Worm (Caenorhabditis elegans) whole organism, L1 larva: ENCODE results near the gene mlc-7.
A peak's percentile ranks its signal among the peaks of the same experiment; 100 is the strongest.

Experiments
- ceh-8 ChIP-seq: fragments of 200-800 bp; sonication (Bioruptor generic); optimal IDR thresholded peaks from 2 replicates; lab custom pipeline; 2018; ENCODE audit warnings: mild to moderate bottlenecking, missing genetic modification characterization, moderate library complexity, missing compliant biosample characterization
- ceh-82 ChIP-seq, 3 experiments: fragments of 150-350 bp in 1 of 3; sonication (generic microtip) in 2 of 3; optimal IDR thresholded peaks; 2 replicates each; lab custom pipeline; 2014 to 2017; ENCODE audit warnings: missing biosample characterization in 3 of 3, missing genetic modification characterization in 3 of 3
- ceh-88 ChIP-seq: fragments of 200-800 bp; sonication (Bioruptor generic); IDR thresholded peaks from 2 replicates; pipeline ENCODE4 v1.3.6; 2022; ENCODE audit warnings: missing genetic modification characterization, missing compliant biosample characterization
- ceh-90 ChIP-seq: sonication (generic microtip); optimal IDR thresholded peaks from 2 replicates; lab custom pipeline; 2016; ENCODE audit warnings: missing genetic modification characterization, missing compliant biosample characterization
- efl-1 ChIP-seq, 4 experiments: fragments of 150-350 bp; optimal IDR thresholded peaks in 3 of 4; peaks in 1 of 4; 1 replicate in 1 of 4; 2 replicates in 3 of 4; lab custom pipeline; 2014; ENCODE audit warnings: missing biosample characterization in 2 of 4, missing genetic modification characterization in 2 of 4, missing genetic modification reagents in 2 of 4
- efl-3 ChIP-seq: fragments of 200-800 bp; sonication (Bioruptor generic); optimal IDR thresholded peaks from 2 replicates; lab custom pipeline; 2018; ENCODE audit warnings: mild to moderate bottlenecking, missing genetic modification characterization, missing compliant biosample characterization
- elt-2 ChIP-seq: sonication (generic microtip); optimal IDR thresholded peaks from 2 replicates; lab custom pipeline; 2016; ENCODE audit warnings: missing genetic modification characterization, mild to moderate bottlenecking, inconsistent platforms, missing compliant biosample characterization, missing genetic modification reagents
- elt-3 ChIP-seq, 6 experiments: fragments of 150-350 bp in 1 of 6; sonication (generic microtip); optimal IDR thresholded peaks; 2 replicates each; lab custom pipeline; 2017 to 2018; ENCODE audit warnings: missing biosample characterization in 6 of 6, missing genetic modification characterization in 6 of 6, inconsistent platforms in 1 of 6
- fkh-10 ChIP-seq: sonication (generic microtip); optimal IDR thresholded peaks from 2 replicates; lab custom pipeline; 2017; ENCODE audit warnings: missing biosample characterization, missing genetic modification reagents, missing genetic modification characterization
- irx-1 ChIP-seq: sonication (generic microtip); optimal IDR thresholded peaks from 2 replicates; lab custom pipeline; 2016; ENCODE audit warnings: missing genetic modification characterization, missing compliant biosample characterization
- lin-14 ChIP-seq: fragments of 200-800 bp; sonication (Bioruptor generic); optimal IDR thresholded peaks from 2 replicates; lab custom pipeline; 2018; ENCODE audit warnings: mild to moderate bottlenecking, missing genetic modification characterization, moderate library complexity, missing compliant biosample characterization
- lin-35 ChIP-seq, 2 experiments: fragments of 150-350 bp; optimal IDR thresholded peaks; 2 replicates each; lab custom pipeline; 2014; ENCODE audit warnings: missing biosample characterization in 2 of 2, missing genetic modification characterization in 2 of 2, missing genetic modification reagents in 2 of 2
- mdl-1 ChIP-seq, 2 experiments: fragments of 150-350 bp; optimal IDR thresholded peaks; 2 replicates each; lab custom pipeline; 2014 to 2017; ENCODE audit warnings: missing biosample characterization in 2 of 2, missing genetic modification characterization in 2 of 2, inconsistent platforms in 1 of 2
- mep-1 ChIP-seq: fragments of 150-350 bp; optimal IDR thresholded peaks from 2 replicates; lab custom pipeline; 2014; ENCODE audit warnings: missing biosample characterization, missing genetic modification characterization
- nhr-19 ChIP-seq: fragments of 200-800 bp; sonication (Bioruptor generic); conservative IDR thresholded peaks from 2 replicates; pipeline ENCODE4 v1.3.6; 2022; ENCODE audit warnings: missing genetic modification characterization, missing compliant biosample characterization
- nhr-90 ChIP-seq: sonication (generic microtip); optimal IDR thresholded peaks from 2 replicates; lab custom pipeline; 2016; ENCODE audit warnings: mild to moderate bottlenecking, missing genetic modification characterization, missing compliant biosample characterization; ENCODE audit not compliant: poor library complexity
- pax-3 ChIP-seq: fragments of 200-800 bp; sonication (Bioruptor generic); optimal IDR thresholded peaks from 2 replicates; lab custom pipeline; 2018; ENCODE audit warnings: mild to moderate bottlenecking, missing genetic modification characterization, moderate library complexity, missing compliant biosample characterization
- pqm-1 ChIP-seq: sonication (generic microtip); optimal IDR thresholded peaks from 3 replicates; lab custom pipeline; 2017; ENCODE audit warnings: missing biosample characterization, missing genetic modification characterization
- sox-4 ChIP-seq: sonication (generic microtip); optimal IDR thresholded peaks from 2 replicates; lab custom pipeline; 2016; ENCODE audit warnings: missing genetic modification characterization, missing compliant biosample characterization
- sptf-1 ChIP-seq: fragments of 150-350 bp; optimal IDR thresholded peaks from 2 replicates; lab custom pipeline; 2014; ENCODE audit warnings: missing biosample characterization, missing genetic modification characterization
- sup-37 ChIP-seq: fragments of 200-800 bp; sonication (Bioruptor generic); optimal IDR thresholded peaks from 2 replicates; lab custom pipeline; 2018; ENCODE audit warnings: mild to moderate bottlenecking, missing genetic modification characterization, missing compliant biosample characterization
- tlp-1 ChIP-seq: fragments of 150-350 bp; optimal IDR thresholded peaks from 2 replicates; lab custom pipeline; 2014; ENCODE audit warnings: missing biosample characterization, missing genetic modification characterization
- unc-30 ChIP-seq: sonication (generic microtip); optimal IDR thresholded peaks from 2 replicates; lab custom pipeline; 2017; ENCODE audit warnings: missing biosample characterization, missing genetic modification characterization
- unc-62 ChIP-seq: fragments of 150-350 bp; optimal IDR thresholded peaks from 2 replicates; lab custom pipeline; 2014; ENCODE audit warnings: missing biosample characterization, missing genetic modification reagents, missing genetic modification characterization

mlc-7 gene

ce11 chrIII:13780199-13780706 lies 29.0 kb downstream of the mlc-7 start, which contains the start of gene pot-3:
TSS of gene pot-3 (plus strand) at chrIII:13780215.
- TF ChIP-seq tlp-1 (no peak), elt-3 (tag; optimal IDR thresholded peaks at IDR 0.05; lab: Kevin White, UChicago) (peak in 1 of 6 experiments; percentile 40), mdl-1 (tag; optimal IDR thresholded peaks at IDR 0.05; lab: Kevin White, UChicago) (no peak), nhr-19 (GFP tag; lab: Robert Waterston, UW) (no peak), unc-62 (GFP tag; lab: Kevin White, UChicago) (no peak), sptf-1 (no peak), fkh-10 (GFP tag; lab: Kevin White, UChicago) (no peak), lin-35 (GFP tag; optimal IDR thresholded peaks at IDR 0.05; lab: Kevin White, UChicago) (peak in 1 of 2 experiments; percentile 2), sup-37 (GFP tag; lab: Kevin White, UChicago) (no peak), efl-1 (optimal IDR thresholded peaks at IDR 0.05; lab: Kevin White, UChicago) (no peak), efl-1 (GFP tag; optimal IDR thresholded peaks at IDR 0.05 in 1 of 2; lab: Kevin White, UChicago) (peak in 1 of 2 experiments; percentile 93), ceh-8 (GFP tag; lab: Kevin White, UChicago) (no peak), ceh-88 (GFP tag; lab: Robert Waterston, UW) (no peak), ceh-82 (tag; optimal IDR thresholded peaks at IDR 0.05; lab: Kevin White, UChicago) (no peak), efl-3 (peak; percentile 67), unc-30 (no peak), ceh-90 (no peak), pqm-1 (tag; lab: Kevin White, UChicago) (no peak), nhr-90 (tag; lab: Kevin White, UChicago) (no peak), sox-4 (tag; lab: Kevin White, UChicago) (no peak), elt-2 (tag; lab: Kevin White, UChicago) (no peak), lin-14 (no peak), mep-1 (no peak), irx-1 (tag; lab: Kevin White, UChicago) (no peak), pax-3 (tag; lab: Kevin White, UChicago) (peak; percentile 15)
